Fruit fly (Drosophila melanogaster) whole organism, embryonic: ENCODE results near the gene CG34347.

ENCODE experiments used
- Antp ChIP-seq: fragments of 200-800 bp; sonication (Bioruptor generic); optimal IDR thresholded peaks from 3 replicates; lab custom pipeline; 2016; ENCODE audit warnings: missing biosample characterization, missing genetic modification characterization
- Atf3 ChIP-seq: fragments of 200-800 bp; sonication (Bioruptor generic); optimal IDR thresholded peaks from 3 replicates; lab custom pipeline; 2016; ENCODE audit warnings: missing biosample characterization, missing genetic modification characterization
- CG10209 ChIP-seq: fragments of 200-800 bp; sonication (Bioruptor generic); optimal IDR thresholded peaks from 3 replicates; lab custom pipeline; 2017; ENCODE audit warnings: missing biosample characterization, mild to moderate bottlenecking, missing genetic modification characterization, missing genetic modification reagents
- CG10274 ChIP-seq: fragments of 200-800 bp; sonication (Bioruptor generic); optimal IDR thresholded peaks from 3 replicates; lab custom pipeline; 2017; ENCODE audit warnings: missing biosample characterization, mild to moderate bottlenecking, missing genetic modification characterization
- CG10654 ChIP-seq: fragments of 200-800 bp; sonication (Bioruptor generic); optimal IDR thresholded peaks from 2 replicates; lab custom pipeline; 2016; ENCODE audit warnings: missing biosample characterization, missing genetic modification characterization
- CG12659 ChIP-seq: fragments of 200-800 bp; sonication (Bioruptor generic); optimal IDR thresholded peaks from 3 replicates; lab custom pipeline; 2017; ENCODE audit warnings: mild to moderate bottlenecking, missing biosample characterization, missing genetic modification reagents, missing genetic modification characterization
- CG13894 ChIP-seq: fragments of 200-800 bp; sonication (Bioruptor generic); optimal IDR thresholded peaks from 3 replicates; lab custom pipeline; 2018; ENCODE audit warnings: missing biosample characterization, mild to moderate bottlenecking, missing genetic modification characterization, moderate library complexity
- CG14441 ChIP-seq: fragments of 200-800 bp; sonication (Bioruptor generic); IDR thresholded peaks from 2 replicates; pipeline ENCODE4 v1.3.6; 2022; ENCODE audit warnings: missing biosample characterization, missing genetic modification characterization
- CG1529 ChIP-seq: fragments of 200-800 bp; sonication (Bioruptor generic); optimal IDR thresholded peaks from 3 replicates; lab custom pipeline; 2018; ENCODE audit warnings: missing biosample characterization, missing genetic modification characterization
- CG16863 ChIP-seq: fragments of 200-800 bp; sonication (Bioruptor generic); optimal IDR thresholded peaks from 3 replicates; lab custom pipeline; 2016; ENCODE audit warnings: missing biosample characterization, missing genetic modification characterization
- CG17186 ChIP-seq: fragments of 200-800 bp; sonication (Bioruptor generic); optimal IDR thresholded peaks from 3 replicates; lab custom pipeline; 2017; ENCODE audit warnings: missing biosample characterization, missing genetic modification reagents, missing genetic modification characterization
- CG1832 ChIP-seq: fragments of 200-800 bp; sonication (Bioruptor generic); optimal IDR thresholded peaks from 2 replicates; lab custom pipeline; 2017; ENCODE audit warnings: missing biosample characterization, mild to moderate bottlenecking, missing genetic modification characterization, inconsistent platforms
- CG2199 ChIP-seq: fragments of 200-800 bp; sonication (Bioruptor generic); IDR thresholded peaks from 3 replicates; pipeline ENCODE4 v1.3.6; 2022; ENCODE audit warnings: missing biosample characterization, missing genetic modification characterization
- CG2889 ChIP-seq: fragments of 200-800 bp; sonication (Bioruptor generic); IDR thresholded peaks from 3 replicates; pipeline ENCODE4 v1.3.6; 2022; ENCODE audit warnings: missing biosample characterization, missing genetic modification characterization
- CG31441 ChIP-seq: fragments of 200-800 bp; sonication (Bioruptor generic); IDR thresholded peaks from 2 replicates; pipeline ENCODE4 v1.3.6; 2022; ENCODE audit warnings: missing biosample characterization, missing genetic modification characterization
- CG32532 ChIP-seq: fragments of 200-800 bp; sonication (Bioruptor generic); IDR thresholded peaks from 2 replicates; pipeline ENCODE4 v1.3.6; 2022; ENCODE audit warnings: missing biosample characterization, missing genetic modification characterization
- CG34422 ChIP-seq: fragments of 200-800 bp; sonication (Bioruptor generic); IDR thresholded peaks from 3 replicates; pipeline ENCODE4 v1.3.6; 2022; ENCODE audit warnings: missing biosample characterization, missing genetic modification characterization
- CG3847 ChIP-seq: fragments of 200-800 bp; sonication (Bioruptor generic); IDR thresholded peaks from 2 replicates; pipeline ENCODE4 v1.3.6; 2022; ENCODE audit warnings: missing biosample characterization, missing genetic modification characterization
- CG4424 ChIP-seq: fragments of 200-800 bp; sonication (Bioruptor generic); optimal IDR thresholded peaks from 3 replicates; lab custom pipeline; 2016; ENCODE audit warnings: missing biosample characterization, missing genetic modification characterization
- CG6654 ChIP-seq: fragments of 200-800 bp; sonication (Bioruptor generic); optimal IDR thresholded peaks from 2 replicates; lab custom pipeline; 2017; ENCODE audit warnings: missing biosample characterization, mild to moderate bottlenecking, missing genetic modification characterization
- CG6689 ChIP-seq: fragments of 200-800 bp; sonication (Bioruptor generic); IDR thresholded peaks from 2 replicates; pipeline ENCODE4 v1.3.6; 2022; ENCODE audit warnings: missing biosample characterization, missing genetic modification characterization
- CG6854 ChIP-seq: fragments of 200-800 bp; sonication (Bioruptor generic); optimal IDR thresholded peaks from 3 replicates; lab custom pipeline; 2017; ENCODE audit warnings: missing biosample characterization, mild to moderate bottlenecking, missing genetic modification characterization
- CG7556 ChIP-seq: fragments of 200-800 bp; sonication (Bioruptor generic); optimal IDR thresholded peaks from 2 replicates; lab custom pipeline; 2017; ENCODE audit warnings: missing biosample characterization, mild to moderate bottlenecking, missing genetic modification characterization
- CG7786 ChIP-seq: fragments of 200-800 bp; sonication (Bioruptor generic); optimal IDR thresholded peaks from 2 replicates; lab custom pipeline; 2016; ENCODE audit warnings: missing biosample characterization, missing genetic modification characterization
- CoRest ChIP-seq: fragments of 200-800 bp; sonication (Bioruptor generic); optimal IDR thresholded peaks from 3 replicates; lab custom pipeline; 2018; ENCODE audit warnings: missing biosample characterization, mild to moderate bottlenecking, missing genetic modification characterization, moderate library complexity
- Dbx ChIP-seq: fragments of 200-800 bp; sonication (Bioruptor generic); IDR thresholded peaks from 3 replicates; pipeline ENCODE4 v1.3.6; 2022; ENCODE audit warnings: missing biosample characterization, missing genetic modification characterization
- Dip2 ChIP-seq: fragments of 200-800 bp; sonication (Bioruptor generic); IDR thresholded peaks from 2 replicates; pipeline ENCODE4 v1.3.6; 2022; ENCODE audit warnings: missing biosample characterization, missing genetic modification characterization
- Doc2 ChIP-seq: fragments of 200-800 bp; sonication (Bioruptor generic); IDR thresholded peaks from 2 replicates; pipeline ENCODE4 v1.3.6; 2022; ENCODE audit warnings: missing biosample characterization, missing genetic modification characterization
- Dp ChIP-seq: fragments of 200-800 bp; sonication (Bioruptor generic); optimal IDR thresholded peaks from 2 replicates; lab custom pipeline; 2018; ENCODE audit warnings: missing biosample characterization, mild to moderate bottlenecking, missing genetic modification characterization, moderate library complexity
- MTF-1 ChIP-seq: fragments of 200-800 bp; sonication (Bioruptor generic); optimal IDR thresholded peaks from 2 replicates; lab custom pipeline; 2018; ENCODE audit warnings: missing biosample characterization, mild to moderate bottlenecking, missing genetic modification characterization, borderline replicate concordance
- Mad ChIP-seq: fragments of 200-800 bp; sonication (Bioruptor generic); optimal IDR thresholded peaks from 2 replicates; lab custom pipeline; 2016; ENCODE audit warnings: missing biosample characterization, missing genetic modification characterization
- NFAT ChIP-seq: fragments of 200-800 bp; sonication (Bioruptor generic); IDR thresholded peaks from 2 replicates; pipeline ENCODE4 v1.3.6; 2022; ENCODE audit warnings: missing biosample characterization, missing genetic modification characterization
- Trl ChIP-seq, 3 experiments: fragments of >200 bp in 2 of 3; fragments of 200-800 bp in 1 of 3; sonication (Bioruptor generic) in 1 of 3; optimal IDR thresholded peaks; 2 replicates in 1 of 3; 3 replicates in 2 of 3; lab custom pipeline; 2016 to 2017; ENCODE audit warnings: missing biosample characterization in 1 of 3, missing genetic modification characterization in 1 of 3
- ab ChIP-seq: fragments of 200-800 bp; sonication (Bioruptor generic); optimal IDR thresholded peaks from 2 replicates; lab custom pipeline; 2016; ENCODE audit warnings: missing biosample characterization, missing genetic modification characterization
- crc ChIP-seq: fragments of 200-800 bp; sonication (Bioruptor generic); optimal IDR thresholded peaks from 2 replicates; lab custom pipeline; 2016; ENCODE audit warnings: missing biosample characterization, missing genetic modification characterization
- crp ChIP-seq, 2 experiments: fragments of 200-800 bp; sonication (Bioruptor generic); optimal IDR thresholded peaks; 2 replicates in 1 of 2; 3 replicates in 1 of 2; lab custom pipeline; 2017; ENCODE audit warnings: missing biosample characterization in 2 of 2, missing genetic modification characterization in 2 of 2, mild to moderate bottlenecking in 1 of 2, moderate library complexity in 1 of 2
- en ChIP-seq: fragments of 200-800 bp; sonication (Bioruptor generic); optimal IDR thresholded peaks from 2 replicates; lab custom pipeline; 2016; ENCODE audit warnings: missing biosample characterization, missing genetic modification characterization
- ewg ChIP-seq: fragments of 200-800 bp; sonication (Bioruptor generic); optimal IDR thresholded peaks from 3 replicates; lab custom pipeline; 2017; ENCODE audit warnings: mild to moderate bottlenecking, missing biosample characterization, missing genetic modification reagents, missing genetic modification characterization
- fd3F ChIP-seq: fragments of 200-800 bp; sonication (Bioruptor generic); optimal IDR thresholded peaks from 2 replicates; lab custom pipeline; 2018; ENCODE audit warnings: missing biosample characterization, mild to moderate bottlenecking, missing genetic modification characterization, moderate library complexity
- gfzf ChIP-seq: fragments of 200-800 bp; sonication (Bioruptor generic); optimal IDR thresholded peaks from 2 replicates; lab custom pipeline; 2016; ENCODE audit warnings: missing biosample characterization, mild to moderate bottlenecking, missing genetic modification characterization, moderate library complexity
- hth ChIP-seq: fragments of >200 bp; optimal IDR thresholded peaks from 2 replicates; lab custom pipeline; 2017; ENCODE audit warnings: inconsistent platforms
- jumu ChIP-seq: fragments of 200-800 bp; sonication (Bioruptor generic); optimal IDR thresholded peaks from 3 replicates; lab custom pipeline; 2016; ENCODE audit warnings: missing biosample characterization, missing genetic modification characterization
- nmo ChIP-seq: fragments of 200-800 bp; sonication (Bioruptor generic); optimal IDR thresholded peaks from 2 replicates; lab custom pipeline; 2018; ENCODE audit warnings: missing biosample characterization, mild to moderate bottlenecking, missing genetic modification characterization, moderate library complexity
- peb ChIP-seq: fragments of 200-800 bp; sonication (Bioruptor generic); IDR thresholded peaks from 2 replicates; pipeline ENCODE4 v1.3.6; 2022; ENCODE audit warnings: missing biosample characterization, missing genetic modification characterization
- pita ChIP-seq: fragments of 200-800 bp; sonication (Bioruptor generic); optimal IDR thresholded peaks from 2 replicates; lab custom pipeline; 2017; ENCODE audit warnings: missing biosample characterization, mild to moderate bottlenecking, missing genetic modification characterization
- pnt ChIP-seq: fragments of 200-800 bp; sonication (Bioruptor generic); optimal IDR thresholded peaks from 3 replicates; lab custom pipeline; 2016; ENCODE audit warnings: missing biosample characterization, missing genetic modification characterization
- seq ChIP-seq: fragments of 200-800 bp; sonication (Bioruptor generic); IDR thresholded peaks from 2 replicates; pipeline ENCODE4 v1.3.6; 2022; ENCODE audit warnings: missing biosample characterization, missing genetic modification characterization
- sima ChIP-seq: fragments of 200-800 bp; sonication (Bioruptor generic); optimal IDR thresholded peaks from 2 replicates; lab custom pipeline; 2016; ENCODE audit warnings: missing biosample characterization, missing genetic modification characterization
- stwl ChIP-seq: fragments of 200-800 bp; sonication (Bioruptor generic); optimal IDR thresholded peaks from 3 replicates; lab custom pipeline; 2018; ENCODE audit warnings: missing biosample characterization, mild to moderate bottlenecking, missing genetic modification characterization, moderate library complexity
- trem ChIP-seq: fragments of 200-800 bp; optimal IDR thresholded peaks from 3 replicates; lab custom pipeline; 2019; ENCODE audit warnings: missing biosample characterization, mild to moderate bottlenecking, missing genetic modification characterization, moderate library complexity
- tup ChIP-seq: fragments of 200-800 bp; sonication (Bioruptor generic); optimal IDR thresholded peaks from 2 replicates; lab custom pipeline; 2016; ENCODE audit warnings: missing biosample characterization, mild to moderate bottlenecking, missing genetic modification characterization, moderate library complexity

CG34347 gene

DNA sequence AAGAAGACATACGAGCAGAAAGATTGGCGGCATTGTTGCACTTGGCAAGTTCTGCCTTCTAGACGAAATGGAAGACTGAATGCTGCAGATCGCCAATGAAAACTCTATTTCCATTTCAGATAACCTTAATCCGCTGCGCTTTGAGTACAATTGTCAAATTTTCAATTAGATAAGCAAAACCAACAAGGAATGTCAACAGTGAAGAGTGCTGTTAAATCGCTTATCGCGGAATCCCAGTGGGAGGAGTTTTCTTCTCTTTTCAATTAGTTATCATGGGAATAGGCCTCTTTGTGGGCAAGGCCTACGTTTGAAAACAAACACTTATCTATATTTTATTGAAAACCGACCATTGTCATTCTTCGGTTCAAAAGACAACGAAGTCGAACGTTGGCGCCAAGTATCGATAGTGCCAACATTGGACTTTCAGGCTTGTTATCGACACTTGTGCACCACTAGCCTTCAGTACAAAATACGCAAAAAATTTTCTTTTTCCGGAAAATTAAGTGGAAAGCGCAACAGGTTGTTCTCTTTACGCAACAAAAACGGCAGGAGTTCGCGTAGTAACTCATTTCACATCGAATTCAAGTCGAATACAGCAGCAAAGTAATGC is 84.4 kb downstream of the CG34347 start, which contains the start of the genes Ugt35D1 and Gcn2 (continued):
- no peak for TF ChIP-seq peb (GFP tag; lab: Robert Waterston, UW)
- TF ChIP-seq nmo (GFP tag; lab: Kevin White, UChicago): no peak
- peak; percentile 51 for TF ChIP-seq CG16863 (GFP tag; lab: Kevin White, UChicago)
- TF ChIP-seq ewg (GFP tag; lab: Kevin White, UChicago): no peak
- peak; percentile 94 for TF ChIP-seq Dp (GFP tag; lab: Kevin White, UChicago)
- TF ChIP-seq CG10209 (GFP tag; lab: Kevin White, UChicago): peak; percentile 52
- no peak for TF ChIP-seq CG31441 (GFP tag; lab: Robert Waterston, UW)
- no peak for TF ChIP-seq CG6854 (GFP tag; lab: Kevin White, UChicago)
- no peak for TF ChIP-seq CG12659
- TF ChIP-seq gfzf: no peak
- TF ChIP-seq pita: no peak
- TF ChIP-seq CG4424: no peak
- TF ChIP-seq jumu (GFP tag; lab: Kevin White, UChicago): no peak
- 0 out of 2 replicates have a peak, but pooled peaks have one; percentile 20 for TF ChIP-seq seq (GFP tag; lab: Robert Waterston, UW)
- no peak for TF ChIP-seq NFAT (GFP tag; lab: Robert Waterston, UW)
- no peak for TF ChIP-seq CG7786 (GFP tag; lab: Kevin White, UChicago)
- no peak for TF ChIP-seq CG7556 (GFP tag; lab: Kevin White, UChicago)
- TF ChIP-seq CG17186 (GFP tag; lab: Kevin White, UChicago): peak; percentile 28
- no peak for TF ChIP-seq sima (GFP tag; lab: Kevin White, UChicago)
- no peak for TF ChIP-seq CG10654 (GFP tag; lab: Kevin White, UChicago)
- TF ChIP-seq fd3F (GFP tag; lab: Kevin White, UChicago): no peak
- no peak for TF ChIP-seq CG34422 (GFP tag; lab: Robert Waterston, UW)
- no peak for TF ChIP-seq hth
- TF ChIP-seq ab (GFP tag; lab: Kevin White, UChicago): no peak
- TF ChIP-seq stwl (tag; lab: Kevin White, UChicago): peak; percentile 46
- no peak for TF ChIP-seq CG14441 (GFP tag; lab: Robert Waterston, UW)
- peak in 1 of 2 experiments; percentile 15 for TF ChIP-seq crp (GFP tag; optimal IDR thresholded peaks at IDR 0.05; lab: Kevin White, UChicago)
- TF ChIP-seq CG32532 (GFP tag; lab: Robert Waterston, UW): no peak
- TF ChIP-seq Dip2: no peak
- TF ChIP-seq MTF-1: peak; percentile 82
- TF ChIP-seq CG10274 (GFP tag; lab: Kevin White, UChicago): no peak
- TF ChIP-seq Antp (GFP tag; lab: Kevin White, UChicago): peak; percentile 4
- TF ChIP-seq Dbx: no peak
- no peak for TF ChIP-seq Doc2 (GFP tag; lab: Robert Waterston, UW)
- TF ChIP-seq CG6654 (GFP tag; lab: Kevin White, UChicago): no peak
- TF ChIP-seq CG1832: no peak
- no peak for TF ChIP-seq CG6689 (GFP tag; lab: Robert Waterston, UW)
- TF ChIP-seq CG2889: no peak
- TF ChIP-seq tup (GFP tag; lab: Kevin White, UChicago): peak; percentile 22
- TF ChIP-seq CG3847 (GFP tag; lab: Robert Waterston, UW): no peak
- no peak for TF ChIP-seq Trl (optimal IDR thresholded peaks at IDR 0.05; lab: Kevin White, UChicago)
- TF ChIP-seq Trl (GFP tag; optimal IDR thresholded peaks at IDR 0.05; lab: Kevin White, UChicago): peak; percentile 36
- TF ChIP-seq CG2199 (GFP tag; lab: Robert Waterston, UW): 0 out of 3 replicates have a peak, but pooled peaks have one; percentile 59
- TF ChIP-seq Atf3 (GFP tag; lab: Kevin White, UChicago): no peak
- peak; percentile 24 for TF ChIP-seq trem (tag; lab: Kevin White, UChicago)
- TF ChIP-seq pnt (GFP tag; lab: Kevin White, UChicago): no peak
- TF ChIP-seq en: peak; percentile 11
- no peak for TF ChIP-seq CG13894 (tag; lab: Kevin White, UChicago)
- peak; percentile 63 for TF ChIP-seq CG1529 (GFP tag; lab: Kevin White, UChicago)
- no peak for TF ChIP-seq CoRest (tag; lab: Kevin White, UChicago)
- no peak for TF ChIP-seq crc
- TF ChIP-seq Mad: peak; percentile 1
